Worm (Caenorhabditis elegans): ENCODE data around the gene lys-1.

Gene lys-1

ce11 chrV:10323537-10323936 is 45.8 kb downstream of the lys-1 start:
- no peak for TF ChIP-seq R02D3.7 (tag; optimal IDR thresholded peaks at IDR 0.05)
- TF ChIP-seq nhr-25 (tag; optimal IDR thresholded peaks at IDR 0.05; ENCODE audit: borderline replicate concordance, insufficient read depth): no peak
- TF ChIP-seq unc-62 (GFP tag; optimal IDR thresholded peaks at IDR 0.05 in 1 of 2): peak in 1 of 2 experiments; percentile 97
- no peak for TF ChIP-seq unc-62 (tag; optimal IDR thresholded peaks at IDR 0.05)

ce11 chrV:10328080-10328479 is 50.4 kb downstream of the lys-1 start:
- TF ChIP-seq F49E8.2 (tag; optimal IDR thresholded peaks at IDR 0.05; ENCODE audit: borderline replicate concordance) (no peak), mep-1 (tag; optimal IDR thresholded peaks at IDR 0.05) (no peak), dmd-6 (GFP tag; IDR thresholded peaks at IDR 0.05) (no peak), lim-7 (GFP tag; IDR thresholded peaks at IDR 0.05) (no peak), ceh-20 (GFP tag; IDR thresholded peaks at IDR 0.05) (0 out of 2 replicates have a peak, but pooled peaks have one; percentile 34), unc-62 (GFP tag; optimal IDR thresholded peaks at IDR 0.05 in 1 of 2) (no peak), unc-62 (tag; optimal IDR thresholded peaks at IDR 0.05) (no peak), daf-19 (GFP tag; conservative IDR thresholded peaks at IDR 0.05) (no peak), ztf-7 (tag; optimal IDR thresholded peaks at IDR 0.05) (no peak), pha-4 (GFP tag; IDR thresholded peaks at IDR 0.05) (no peak), pha-4 (tag; optimal IDR thresholded peaks at IDR 0.05) (peak; percentile 63), nhr-77 (tag; optimal IDR thresholded peaks at IDR 0.05) (no peak)
